Fruit fly (Drosophila melanogaster): ENCODE measurements around the gene CG10026.

The CG10026 gene

DNA sequence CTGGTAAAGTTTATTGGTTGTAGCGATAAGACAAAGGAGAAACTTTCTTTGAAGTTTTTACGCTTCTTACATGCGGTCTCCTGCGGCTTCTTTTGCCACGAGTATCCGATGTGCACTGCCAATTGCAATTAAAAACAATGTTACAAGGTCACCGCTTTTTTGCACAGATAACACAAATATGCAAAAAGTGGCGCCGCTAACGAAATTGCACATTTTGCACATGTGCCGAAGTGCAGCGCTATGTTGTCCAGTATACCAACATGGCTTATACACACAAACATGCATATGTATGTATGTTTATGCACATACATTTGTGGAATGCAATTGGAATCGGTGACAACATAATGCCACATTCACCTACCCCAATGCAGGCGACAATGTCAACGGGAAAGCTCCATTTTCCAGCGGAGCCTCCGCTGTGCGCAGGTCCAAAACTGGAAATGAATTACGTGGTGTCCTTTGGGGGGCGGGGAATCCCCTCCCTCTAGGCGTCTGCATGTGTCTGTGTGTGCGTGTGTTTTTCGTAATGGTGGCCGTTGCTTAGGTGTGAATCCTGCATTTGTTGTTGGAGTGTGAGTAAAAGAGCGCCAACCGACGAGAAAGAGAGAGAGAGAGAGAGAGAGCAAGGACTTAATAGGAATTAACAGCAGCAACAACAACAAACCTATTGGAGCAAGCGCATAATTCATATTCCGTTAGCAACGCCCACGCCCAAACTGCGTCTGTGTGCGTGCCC, 25.4 kb downstream of the CG10026 start:
- TF ChIP-seq pad (GFP tag; optimal IDR thresholded peaks at IDR 0.05) (peak; percentile 74), CG33017 (tag; optimal IDR thresholded peaks at IDR 0.05) (no peak), CG1620 (GFP tag; optimal IDR thresholded peaks at IDR 0.05) (no peak), bab1 (GFP tag; optimal IDR thresholded peaks at IDR 0.05) (no peak), CG5204 (GFP tag; optimal IDR thresholded peaks at IDR 0.05) (no peak), Crg-1 (GFP tag; optimal IDR thresholded peaks at IDR 0.05) (no peak), Clk (GFP tag; optimal IDR thresholded peaks at IDR 0.05) (no peak), Mnt (GFP tag; optimal IDR thresholded peaks at IDR 0.05) (no peak), CG7045 (GFP tag; optimal IDR thresholded peaks at IDR 0.05) (no peak), tj (GFP tag; optimal IDR thresholded peaks at IDR 0.05) (peak; percentile 98), cnc (optimal IDR thresholded peaks at IDR 0.05) (no peak), kay (GFP tag; ENCODE audit: borderline replicate concordance) (no peak), cic (GFP tag; optimal IDR thresholded peaks at IDR 0.05) (no peak), CG14711 (tag; optimal IDR thresholded peaks at IDR 0.05) (no peak), CG12768 (GFP tag; optimal IDR thresholded peaks at IDR 0.05) (no peak), Hr96 (GFP tag; optimal IDR thresholded peaks at IDR 0.05) (no peak), ovo (GFP tag; optimal IDR thresholded peaks at IDR 0.05) (no peak)

DNA sequence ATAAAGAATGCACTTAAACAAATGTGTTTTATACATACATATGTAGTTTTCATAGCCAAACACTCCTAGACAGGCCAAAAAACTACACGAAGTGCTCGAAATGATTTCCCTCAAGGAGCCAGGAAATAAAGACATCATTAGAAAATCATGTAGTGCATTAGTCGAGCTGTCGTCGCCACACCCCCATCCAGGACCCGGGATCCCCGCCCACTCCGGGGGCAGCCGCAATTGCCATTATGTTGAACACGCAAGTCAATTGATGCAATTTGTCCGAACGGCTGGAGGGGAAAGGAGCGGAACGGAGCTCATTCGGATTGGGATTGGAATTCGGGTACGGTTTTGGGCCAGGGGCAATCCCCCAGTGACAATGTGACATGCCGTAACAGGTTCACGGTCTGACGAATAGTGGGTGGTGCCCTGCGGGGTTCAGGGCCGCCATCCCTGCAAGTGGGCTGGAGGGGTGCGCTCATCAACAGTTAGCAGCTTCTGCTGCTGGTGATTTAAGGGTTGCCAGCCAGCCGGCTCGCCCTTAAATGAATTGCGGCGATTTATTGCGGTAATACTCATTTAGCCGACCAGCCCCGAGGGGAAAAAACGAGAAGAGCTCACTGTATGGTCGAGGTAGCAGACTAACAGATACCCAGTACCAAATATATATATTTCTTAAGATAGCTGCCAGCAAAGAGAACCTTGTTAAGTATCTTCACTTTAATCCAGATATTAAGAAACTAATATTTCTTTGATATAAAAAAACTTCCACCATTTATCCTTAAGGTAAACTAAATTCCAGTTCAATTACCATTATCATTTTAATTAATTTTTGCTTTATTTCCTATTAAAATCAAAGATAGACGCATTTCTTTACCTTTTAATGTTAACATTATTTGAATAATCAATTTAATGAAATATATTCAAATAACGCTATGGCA, 26.6 kb downstream of the CG10026 start:
- no peak for TF ChIP-seq CG12768 (GFP tag; optimal IDR thresholded peaks at IDR 0.05)
- TF ChIP-seq Hr96 (GFP tag; optimal IDR thresholded peaks at IDR 0.05) = no peak
- no peak for TF ChIP-seq pad (GFP tag; optimal IDR thresholded peaks at IDR 0.05)
- TF ChIP-seq Clk (GFP tag; optimal IDR thresholded peaks at IDR 0.05) = no peak
- no peak for TF ChIP-seq CG11617 (GFP tag; optimal IDR thresholded peaks at IDR 0.05)
- TF ChIP-seq CG33017 (tag; optimal IDR thresholded peaks at IDR 0.05) = no peak
- no peak for TF ChIP-seq cnc (optimal IDR thresholded peaks at IDR 0.05)
- TF ChIP-seq cic (GFP tag; optimal IDR thresholded peaks at IDR 0.05) = no peak
- no peak for TF ChIP-seq CG7101 (tag; optimal IDR thresholded peaks at IDR 0.05)
- no peak for TF ChIP-seq CG5204 (GFP tag; optimal IDR thresholded peaks at IDR 0.05)
- no peak for TF ChIP-seq ovo (GFP tag; optimal IDR thresholded peaks at IDR 0.05)

DNA sequence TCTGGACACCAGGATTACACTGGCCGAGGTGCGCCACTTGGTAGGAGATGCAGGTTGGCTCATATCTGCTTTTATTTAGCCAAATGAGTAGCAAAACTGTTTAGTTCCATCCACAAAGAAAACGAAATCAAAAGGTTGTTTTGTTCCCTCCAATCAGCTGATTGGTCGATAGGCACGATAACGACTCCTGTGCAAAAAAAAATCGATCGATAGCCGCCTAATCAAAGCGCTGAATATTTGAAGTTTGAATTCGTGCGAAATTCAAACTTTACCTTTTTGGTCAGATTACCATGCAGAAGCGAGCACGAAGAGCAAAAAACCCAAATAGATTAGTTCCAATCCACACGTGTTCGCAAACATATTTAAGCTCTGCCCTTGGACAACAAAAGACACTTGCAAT, 30.5 kb downstream of the CG10026 start, which contains the start of the genes CG10195 and CG13084:
Gene CG10195 (minus strand): TSS at position 167 of the 400 bp plus-strand sequence.
Gene CG13084 (plus strand): TSS at position 392 of the 400 bp plus-strand sequence.
- TF ChIP-seq ovo (GFP tag; optimal IDR thresholded peaks at IDR 0.05) (no peak), CG5204 (GFP tag; optimal IDR thresholded peaks at IDR 0.05) (no peak), kay (GFP tag; ENCODE audit: borderline replicate concordance) (no peak), cnc (optimal IDR thresholded peaks at IDR 0.05) (no peak), bab1 (GFP tag; optimal IDR thresholded peaks at IDR 0.05) (no peak), Hr96 (GFP tag; optimal IDR thresholded peaks at IDR 0.05) (no peak), CG12768 (GFP tag; optimal IDR thresholded peaks at IDR 0.05) (no peak), Crg-1 (GFP tag; optimal IDR thresholded peaks at IDR 0.05) (no peak), CG1620 (GFP tag; optimal IDR thresholded peaks at IDR 0.05) (no peak), Clk (GFP tag; optimal IDR thresholded peaks at IDR 0.05) (no peak)

DNA sequence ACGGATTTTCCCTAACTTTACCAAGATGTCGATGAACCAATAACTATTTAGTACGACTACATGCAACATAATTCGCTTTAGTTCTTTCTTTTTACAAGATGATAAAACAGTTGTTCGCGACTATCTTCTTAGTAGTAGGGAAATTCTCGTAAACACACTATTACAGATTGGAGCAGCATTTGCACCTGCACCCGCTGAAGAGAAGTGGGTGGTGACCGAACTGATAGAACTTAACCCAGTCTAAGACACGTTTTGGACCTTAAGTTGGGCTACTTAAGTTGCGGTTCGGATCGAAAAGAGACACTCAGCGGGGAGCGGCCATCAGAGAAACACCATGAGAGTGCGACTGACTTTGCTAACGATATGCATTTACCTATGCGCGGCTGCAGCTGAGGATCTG, 33.1 kb downstream of the CG10026 start, which contains the start of gene CG13083:
Gene CG13083 (plus strand): TSS at position 301 of the 400 bp plus-strand sequence.
- TF ChIP-seq pad (GFP tag; optimal IDR thresholded peaks at IDR 0.05) = no peak
- TF ChIP-seq CG7045 (GFP tag; optimal IDR thresholded peaks at IDR 0.05) = no peak
- TF ChIP-seq CG5204 (GFP tag; optimal IDR thresholded peaks at IDR 0.05) = no peak

DNA sequence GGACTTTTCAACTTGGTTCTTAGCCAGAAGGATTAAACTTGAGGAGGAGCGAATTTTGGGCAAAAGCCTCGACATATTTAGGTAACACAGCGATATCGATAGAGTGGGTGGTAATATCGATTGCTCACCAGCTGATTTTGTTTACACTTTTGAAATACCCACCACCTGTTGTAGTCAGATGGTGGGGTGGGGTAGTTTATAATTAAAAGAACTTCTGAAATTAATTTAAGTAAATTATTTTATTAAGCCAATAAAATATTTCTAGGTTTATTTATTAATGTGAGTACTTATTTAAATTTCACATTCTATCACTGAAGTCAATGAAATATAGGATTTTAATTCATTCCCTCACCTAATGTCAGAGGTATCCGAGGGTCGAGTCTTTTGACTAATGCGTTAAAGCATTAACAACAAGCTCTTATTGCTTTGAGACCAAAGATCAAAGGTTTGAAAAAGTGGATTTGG, 36.0 kb downstream of the CG10026 start, which contains the start of the genes CG10194 and CG18094:
Gene CG10194 (minus strand): TSS at position 108 of the 465 bp plus-strand sequence.
Gene CG18094 (plus strand): TSS at position 266 of the 465 bp plus-strand sequence.
- peak; percentile 68 for TF ChIP-seq CG7101 (tag; optimal IDR thresholded peaks at IDR 0.05)
- peak; percentile 69 for TF ChIP-seq CG14711 (tag; optimal IDR thresholded peaks at IDR 0.05)
- TF ChIP-seq Mnt (GFP tag; optimal IDR thresholded peaks at IDR 0.05) = peak; percentile 36
- TF ChIP-seq tj (GFP tag; optimal IDR thresholded peaks at IDR 0.05) = peak; percentile 51
- peak; percentile 69 for TF ChIP-seq CG12768 (GFP tag; optimal IDR thresholded peaks at IDR 0.05)
- peak; percentile 84 for TF ChIP-seq CG33017 (tag; optimal IDR thresholded peaks at IDR 0.05)
- peak; percentile 18 for TF ChIP-seq cic (GFP tag; optimal IDR thresholded peaks at IDR 0.05)
- TF ChIP-seq Hr96 (GFP tag; optimal IDR thresholded peaks at IDR 0.05) = no peak
- no peak for TF ChIP-seq cnc (optimal IDR thresholded peaks at IDR 0.05)
- peak; percentile 88 for TF ChIP-seq bab1 (GFP tag; optimal IDR thresholded peaks at IDR 0.05)
- no peak for TF ChIP-seq CG1620 (GFP tag; optimal IDR thresholded peaks at IDR 0.05)
- no peak for TF ChIP-seq kay (GFP tag; ENCODE audit: borderline replicate concordance)
- TF ChIP-seq CG11617 (GFP tag; optimal IDR thresholded peaks at IDR 0.05) = peak; percentile 60
- TF ChIP-seq toe (GFP tag; optimal IDR thresholded peaks at IDR 0.05) = no peak

Data from whole organism, adult.